Fruit fly (Drosophila melanogaster) whole organism, embryonic: Measurements from ENCODE around the gene CG15880.
A peak's percentile ranks its signal among the peaks of the same experiment; 100 is the strongest.

Experiments
- Abd-B ChIP-seq: fragments of 200-800 bp; sonication (Bioruptor generic); optimal IDR thresholded peaks from 2 replicates; lab custom pipeline; 2018; ENCODE audit warnings: missing biosample characterization, mild to moderate bottlenecking, missing genetic modification characterization, moderate library complexity
- Atf3 ChIP-seq: fragments of 200-800 bp; sonication (Bioruptor generic); optimal IDR thresholded peaks from 3 replicates; lab custom pipeline; 2016; ENCODE audit warnings: missing biosample characterization, missing genetic modification characterization
- Bteb2 ChIP-seq: fragments of 200-800 bp; sonication (Bioruptor generic); optimal IDR thresholded peaks from 2 replicates; lab custom pipeline; 2016; ENCODE audit warnings: missing biosample characterization, missing genetic modification characterization
- CG10321 ChIP-seq: fragments of 200-800 bp; sonication (Bioruptor generic); IDR thresholded peaks from 2 replicates; pipeline ENCODE4 v1.3.6; 2022; ENCODE audit warnings: missing biosample characterization, missing genetic modification characterization
- CG10565 ChIP-seq: fragments of 200-800 bp; sonication (Bioruptor generic); optimal IDR thresholded peaks from 3 replicates; lab custom pipeline; 2016; ENCODE audit warnings: missing biosample characterization, mild to moderate bottlenecking, missing genetic modification characterization
- CG13296 ChIP-seq: fragments of 200-800 bp; sonication (Bioruptor generic); optimal IDR thresholded peaks from 3 replicates; lab custom pipeline; 2018; ENCODE audit warnings: missing biosample characterization, mild to moderate bottlenecking, missing genetic modification characterization
- CG14667 ChIP-seq: fragments of 200-800 bp; sonication (Bioruptor generic); IDR thresholded peaks from 2 replicates; pipeline ENCODE4 v1.3.6; 2022; ENCODE audit warnings: missing biosample characterization, missing genetic modification characterization
- CG15696 ChIP-seq: fragments of 200-800 bp; sonication (Bioruptor generic); optimal IDR thresholded peaks from 2 replicates; lab custom pipeline; 2019; ENCODE audit warnings: missing biosample characterization, mild to moderate bottlenecking, missing genetic modification characterization, moderate library complexity
- CG30020 ChIP-seq: fragments of 200-800 bp; optimal IDR thresholded peaks from 2 replicates; lab custom pipeline; 2019; ENCODE audit warnings: missing biosample characterization, mild to moderate bottlenecking, missing genetic modification characterization, moderate library complexity
- CG33557 ChIP-seq: fragments of 200-800 bp; sonication (Bioruptor generic); optimal IDR thresholded peaks from 2 replicates; lab custom pipeline; 2019; ENCODE audit warnings: missing biosample characterization, mild to moderate bottlenecking, missing genetic modification characterization, moderate library complexity
- CG4617 ChIP-seq: fragments of 200-800 bp; sonication (Bioruptor generic); optimal IDR thresholded peaks from 3 replicates; lab custom pipeline; 2016; ENCODE audit warnings: missing biosample characterization, missing genetic modification characterization, borderline replicate concordance
- CG5245 ChIP-seq: fragments of 200-800 bp; sonication (Bioruptor generic); optimal IDR thresholded peaks from 3 replicates; lab custom pipeline; 2016; ENCODE audit warnings: missing biosample characterization, missing genetic modification characterization
- CG8281 ChIP-seq: fragments of 200-800 bp; sonication (Bioruptor generic); optimal IDR thresholded peaks from 2 replicates; lab custom pipeline; 2018; ENCODE audit warnings: missing biosample characterization, mild to moderate bottlenecking, missing genetic modification characterization, moderate library complexity
- CG8765 ChIP-seq: fragments of 200-800 bp; sonication (Bioruptor generic); IDR thresholded peaks from 2 replicates; pipeline ENCODE4 v1.3.6; 2022; ENCODE audit warnings: missing biosample characterization, missing genetic modification characterization
- CG8924 ChIP-seq: fragments of 200-800 bp; optimal IDR thresholded peaks from 3 replicates; lab custom pipeline; 2019; ENCODE audit warnings: missing biosample characterization, mild to moderate bottlenecking, missing genetic modification characterization, moderate library complexity
- D ChIP-seq, 2 experiments: fragments of 200-800 bp in 1 of 2; fragments of >200 bp in 1 of 2; sonication (Bioruptor generic) in 1 of 2; optimal IDR thresholded peaks; 2 replicates in 1 of 2; 3 replicates in 1 of 2; lab custom pipeline; 2017; ENCODE audit warnings: mild to moderate bottlenecking in 1 of 2, missing biosample characterization in 1 of 2, missing genetic modification characterization in 1 of 2, missing genetic modification reagents in 1 of 2
- Ets65A ChIP-seq: fragments of 200-800 bp; sonication (Bioruptor generic); peaks from one replicate; lab custom pipeline; 2016; ENCODE audit warnings: missing biosample characterization, missing genetic modification characterization
- HLH54F ChIP-seq: fragments of 200-800 bp; sonication (Bioruptor generic); optimal IDR thresholded peaks from 3 replicates; lab custom pipeline; 2016; ENCODE audit warnings: missing biosample characterization, missing genetic modification characterization
- HmgZ ChIP-seq: fragments of 200-800 bp; sonication (Bioruptor generic); optimal IDR thresholded peaks from 2 replicates; lab custom pipeline; 2018; ENCODE audit warnings: missing biosample characterization, mild to moderate bottlenecking, missing genetic modification characterization
- Hr78 ChIP-seq, 2 experiments: fragments of 200-800 bp in 1 of 2; fragments of >200 bp in 1 of 2; sonication (Bioruptor generic) in 1 of 2; optimal IDR thresholded peaks; 2 replicates each; lab custom pipeline; 2017 to 2019; ENCODE audit warnings: missing biosample characterization in 2 of 2, missing genetic modification characterization in 2 of 2, mild to moderate bottlenecking in 1 of 2, moderate library complexity in 1 of 2
- Hsf ChIP-seq: fragments of 200-800 bp; sonication (Bioruptor generic); optimal IDR thresholded peaks from 3 replicates; lab custom pipeline; 2016; ENCODE audit warnings: missing biosample characterization, missing genetic modification characterization
- MESR4 ChIP-seq: fragments of 200-800 bp; sonication (Bioruptor generic); optimal IDR thresholded peaks from 2 replicates; lab custom pipeline; 2018; ENCODE audit warnings: missing biosample characterization, mild to moderate bottlenecking, missing genetic modification characterization, moderate library complexity
- Nf-YC ChIP-seq: fragments of 200-800 bp; optimal IDR thresholded peaks from 3 replicates; lab custom pipeline; 2019; ENCODE audit warnings: missing biosample characterization, mild to moderate bottlenecking, missing genetic modification characterization, moderate library complexity
- Sox102F ChIP-seq: fragments of 200-800 bp; sonication (Bioruptor generic); optimal IDR thresholded peaks from 2 replicates; lab custom pipeline; 2018; ENCODE audit warnings: missing biosample characterization, mild to moderate bottlenecking, missing genetic modification characterization, moderate library complexity
- Ssrp ChIP-seq: fragments of 200-800 bp; sonication (Bioruptor generic); optimal IDR thresholded peaks from 2 replicates; lab custom pipeline; 2018; ENCODE audit warnings: missing biosample characterization, mild to moderate bottlenecking, missing genetic modification characterization, moderate library complexity
- YL-1 ChIP-seq: fragments of 200-800 bp; sonication (Bioruptor generic); optimal IDR thresholded peaks from 3 replicates; lab custom pipeline; 2017; ENCODE audit warnings: missing biosample characterization, mild to moderate bottlenecking, missing genetic modification characterization
- ase ChIP-seq: fragments of 200-800 bp; sonication (Bioruptor generic); IDR thresholded peaks from 3 replicates; pipeline ENCODE4 v1.3.6; 2022; ENCODE audit warnings: missing biosample characterization, missing genetic modification characterization
- corto ChIP-seq: fragments of 200-800 bp; sonication (Bioruptor generic); optimal IDR thresholded peaks from 2 replicates; lab custom pipeline; 2016; ENCODE audit warnings: missing biosample characterization, mild to moderate bottlenecking, missing genetic modification characterization, moderate library complexity
- crol ChIP-seq: fragments of 200-800 bp; sonication (Bioruptor generic); IDR thresholded peaks from 2 replicates; pipeline ENCODE4 v1.3.6; 2022; ENCODE audit warnings: missing biosample characterization, missing genetic modification characterization
- danr ChIP-seq: fragments of 200-800 bp; sonication (Bioruptor generic); IDR thresholded peaks from 2 replicates; pipeline ENCODE4 v1.3.6; 2022; ENCODE audit warnings: missing biosample characterization, missing genetic modification characterization
- fu2 ChIP-seq: fragments of 200-800 bp; sonication (Bioruptor generic); optimal IDR thresholded peaks from 2 replicates; lab custom pipeline; 2016; ENCODE audit warnings: missing biosample characterization, missing genetic modification characterization
- gsb-n ChIP-seq: fragments of 200-800 bp; sonication (Bioruptor generic); optimal IDR thresholded peaks from 3 replicates; lab custom pipeline; 2018; ENCODE audit warnings: missing biosample characterization, mild to moderate bottlenecking, missing genetic modification characterization
- her ChIP-seq: fragments of 200-800 bp; sonication (Bioruptor generic); optimal IDR thresholded peaks from 2 replicates; lab custom pipeline; 2016; ENCODE audit warnings: missing biosample characterization, missing genetic modification characterization
- klu ChIP-seq: fragments of 200-800 bp; sonication (Bioruptor generic); IDR thresholded peaks from 2 replicates; pipeline ENCODE4 v1.3.6; 2022; ENCODE audit warnings: missing biosample characterization, missing genetic modification characterization
- kni ChIP-seq: fragments of 200-800 bp; sonication (Bioruptor generic); optimal IDR thresholded peaks from 3 replicates; lab custom pipeline; 2017; ENCODE audit warnings: mild to moderate bottlenecking, missing biosample characterization, missing genetic modification reagents, missing genetic modification characterization
- luna ChIP-seq: fragments of 200-800 bp; sonication (Bioruptor generic); optimal IDR thresholded peaks from 2 replicates; lab custom pipeline; 2016; ENCODE audit warnings: missing biosample characterization, missing genetic modification characterization
- mld ChIP-seq: fragments of 200-800 bp; sonication (Bioruptor generic); IDR thresholded peaks from 3 replicates; pipeline ENCODE4 v1.3.6; 2022; ENCODE audit warnings: missing biosample characterization, missing genetic modification characterization; ENCODE audit not compliant: partially characterized antibody
- pfk ChIP-seq: fragments of 200-800 bp; sonication (Bioruptor generic); optimal IDR thresholded peaks from 2 replicates; lab custom pipeline; 2018; ENCODE audit warnings: missing biosample characterization, mild to moderate bottlenecking, missing genetic modification characterization, moderate library complexity
- ro ChIP-seq: fragments of 200-800 bp; sonication (Bioruptor generic); IDR thresholded peaks from 2 replicates; pipeline ENCODE4 v1.3.6; 2022; ENCODE audit warnings: missing biosample characterization, missing genetic modification characterization
- salm ChIP-seq: fragments of 200-800 bp; sonication (Bioruptor generic); optimal IDR thresholded peaks from 2 replicates; lab custom pipeline; 2018; ENCODE audit warnings: missing biosample characterization, mild to moderate bottlenecking, missing genetic modification characterization
- slou ChIP-seq: fragments of 200-800 bp; sonication (Bioruptor generic); optimal IDR thresholded peaks from 3 replicates; lab custom pipeline; 2016; ENCODE audit warnings: missing biosample characterization, missing genetic modification characterization
- slp2 ChIP-seq: fragments of 200-800 bp; sonication (Bioruptor generic); optimal IDR thresholded peaks from 2 replicates; lab custom pipeline; 2016; ENCODE audit warnings: missing biosample characterization, missing genetic modification characterization
- sr ChIP-seq: fragments of 200-800 bp; sonication (Bioruptor generic); IDR thresholded peaks from 3 replicates; pipeline ENCODE4 v1.3.6; 2022; ENCODE audit warnings: missing biosample characterization, missing genetic modification characterization
- tap ChIP-seq: fragments of 200-800 bp; optimal IDR thresholded peaks from 3 replicates; lab custom pipeline; 2019; ENCODE audit warnings: missing biosample characterization, mild to moderate bottlenecking, missing genetic modification characterization, moderate library complexity
- tx ChIP-seq: fragments of 200-800 bp; sonication (Bioruptor generic); optimal IDR thresholded peaks from 2 replicates; lab custom pipeline; 2016; ENCODE audit warnings: missing biosample characterization, missing genetic modification characterization
- zen2 ChIP-seq: fragments of 200-800 bp; sonication (Bioruptor generic); IDR thresholded peaks from 3 replicates; pipeline ENCODE4 v1.3.6; 2022; ENCODE audit warnings: missing biosample characterization, missing genetic modification characterization; ENCODE audit not compliant: partially characterized antibody
- zfh1 ChIP-seq: fragments of 200-800 bp; sonication (Bioruptor generic); IDR thresholded peaks from 3 replicates; pipeline ENCODE4 v1.3.6; 2022; ENCODE audit warnings: missing biosample characterization, missing genetic modification characterization

Gene CG15880

DNA sequence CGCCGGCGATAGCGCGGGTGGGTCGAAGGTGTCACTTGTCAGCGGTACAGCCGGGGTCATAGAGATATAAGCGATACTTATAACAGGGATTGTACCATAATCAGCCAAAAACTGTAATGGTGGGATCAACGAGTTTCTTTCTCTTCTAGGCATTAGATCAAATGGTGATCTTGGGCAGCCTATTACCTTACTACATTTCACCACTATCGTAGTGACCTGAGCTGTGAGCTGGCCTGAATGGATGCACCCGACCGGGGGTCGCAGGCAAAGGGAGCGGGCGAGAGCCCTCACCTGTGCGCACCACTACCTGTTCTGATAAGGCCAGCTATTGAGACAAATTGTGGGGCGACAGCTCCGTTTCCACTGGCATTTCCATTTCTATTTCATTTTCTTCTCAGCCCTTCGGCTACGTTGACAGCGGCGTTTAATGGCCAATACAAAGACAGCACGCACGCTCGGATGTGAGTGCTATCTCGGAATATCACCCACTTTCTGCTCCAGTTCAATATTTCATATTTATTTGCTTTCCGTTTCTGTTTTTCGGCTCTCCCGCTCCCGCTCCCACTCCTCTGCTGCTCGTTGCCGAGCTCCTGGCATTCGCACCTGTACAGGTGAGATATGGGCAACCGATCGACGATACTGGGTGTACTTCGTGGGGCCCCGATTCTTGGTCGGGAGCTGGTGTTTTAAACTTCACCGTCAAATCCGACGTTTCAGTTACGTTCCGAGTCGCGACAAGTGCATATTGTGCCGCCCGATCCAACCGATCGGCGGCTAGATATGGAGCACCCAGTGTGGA is 39.1 kb upstream of the CG15880 start (continued):
- TF ChIP-seq ro (GFP tag; lab: Robert Waterston, UW) (peak; percentile 44; the same call in 1 of the 2 replicates), CG10321 (GFP tag; lab: Robert Waterston, UW) (peak; percentile 27; the same call in 1 of the 2 replicates), CG15696 (peak; percentile 48), klu (GFP tag; lab: Robert Waterston, UW) (0 out of 2 replicates have a peak, but pooled peaks have one; percentile 25), CG33557 (GFP tag; lab: Kevin White, UChicago) (peak; percentile 8), ase (peak; percentile 79), mld (GFP tag; lab: Robert Waterston, UW) (no peak), D (optimal IDR thresholded peaks at IDR 0.05; lab: Kevin White, UChicago) (no peak), D (GFP tag; optimal IDR thresholded peaks at IDR 0.05; lab: Kevin White, UChicago) (peak; percentile 80), CG5245 (GFP tag; lab: Kevin White, UChicago) (peak; percentile 74), corto (no peak), Hsf (GFP tag; lab: Kevin White, UChicago) (peak; percentile 75), luna (GFP tag; lab: Kevin White, UChicago) (no peak), slou (GFP tag; lab: Kevin White, UChicago) (no peak), CG30020 (tag; lab: Kevin White, UChicago) (peak; percentile 9), HmgZ (tag; lab: Kevin White, UChicago) (no peak), CG10565 (peak; percentile 12), tx (GFP tag; lab: Kevin White, UChicago) (peak; percentile 46), her (GFP tag; lab: Kevin White, UChicago) (peak; percentile 53), Bteb2 (GFP tag; lab: Kevin White, UChicago) (no peak), Ets65A (GFP tag; lab: Kevin White, UChicago) (peak; percentile 97), CG8765 (GFP tag; lab: Robert Waterston, UW) (peak; percentile 59; the same call in 1 of the 2 replicates), Abd-B (GFP tag; lab: Kevin White, UChicago) (peak; percentile 68), kni (GFP tag; lab: Kevin White, UChicago) (peak; percentile 22), fu2 (GFP tag; lab: Kevin White, UChicago) (peak; percentile 22), zfh1 (peak; percentile 94), Nf-YC (peak; percentile 23), Ssrp (tag; lab: Kevin White, UChicago) (peak; percentile 72), slp2 (GFP tag; lab: Kevin White, UChicago) (peak; percentile 73), tap (tag; lab: Kevin White, UChicago) (peak; percentile 71), Sox102F (GFP tag; lab: Kevin White, UChicago) (peak; percentile 80), CG4617 (GFP tag; lab: Kevin White, UChicago) (peak; percentile 31), HLH54F (GFP tag; lab: Kevin White, UChicago) (peak; percentile 38), CG14667 (GFP tag; lab: Robert Waterston, UW) (peak; percentile 74), CG8281 (tag; lab: Kevin White, UChicago) (peak; percentile 48), CG8924 (tag; lab: Kevin White, UChicago) (peak; percentile 82), CG13296 (GFP tag; lab: Kevin White, UChicago) (no peak), crol (GFP tag; lab: Robert Waterston, UW) (peak; percentile 86), pfk (GFP tag; lab: Kevin White, UChicago) (no peak), danr (peak; percentile 78; the same call in 1 of the 2 replicates), MESR4 (GFP tag; lab: Kevin White, UChicago) (no peak), salm (peak; percentile 55), sr (peak; percentile 66; the same call in 2 of the 3 replicates), Atf3 (GFP tag; lab: Kevin White, UChicago) (peak; percentile 25), zen2 (no peak), gsb-n (tag; lab: Kevin White, UChicago) (peak; percentile 81), YL-1 (GFP tag; lab: Kevin White, UChicago) (no peak), Hr78 (GFP tag; optimal IDR thresholded peaks at IDR 0.05; lab: Kevin White, UChicago) (peak in 1 of 2 experiments; percentile 99)
